Worm (Caenorhabditis elegans) whole organism, L4 larva: ENCODE measurements around the gene msp-38.
A peak's percentile ranks its signal among the peaks of the same experiment; 100 is the strongest.

Source experiments
- F44E2.7 ChIP-seq: fragments of 200-800 bp; sonication (Bioruptor generic); IDR thresholded peaks from 2 replicates; pipeline ENCODE4 v2.1.2; 2022; ENCODE audit warnings: missing genetic modification characterization, missing compliant biosample characterization
- ZK337.2 ChIP-seq: fragments of 200-800 bp; sonication (Bioruptor generic); IDR thresholded peaks from 2 replicates; pipeline ENCODE4 v1.3.6; 2022; ENCODE audit warnings: missing genetic modification reagents, missing genetic modification characterization, missing compliant biosample characterization
- aha-1 ChIP-seq: fragments of 150-350 bp; peaks from one replicate; lab custom pipeline; 2014; ENCODE audit warnings: missing biosample characterization, missing genetic modification characterization
- ama-1 ChIP-seq: fragments of 150-350 bp; optimal IDR thresholded peaks from 2 replicates; lab custom pipeline; 2014; ENCODE audit warnings: inconsistent platforms, mixed read lengths
- ceh-28 ChIP-seq: fragments of 150-350 bp; optimal IDR thresholded peaks from 2 replicates; lab custom pipeline; 2014; ENCODE audit warnings: missing biosample characterization, missing genetic modification reagents, missing genetic modification characterization
- ces-1 ChIP-seq: fragments of 150-350 bp; sonication (generic microtip); optimal IDR thresholded peaks from 4 replicates; lab custom pipeline; 2014; ENCODE audit warnings: missing biosample characterization, missing genetic modification reagents, missing genetic modification characterization
- daf-16 ChIP-seq, 3 experiments: sonication (generic microtip); optimal IDR thresholded peaks; 2 replicates each; lab custom pipeline; 2016 to 2017; ENCODE audit warnings: missing genetic modification characterization in 3 of 3, missing genetic modification reagents in 3 of 3, mild to moderate bottlenecking in 2 of 3, missing compliant biosample characterization in 2 of 3, missing biosample characterization in 1 of 3, moderate library complexity in 1 of 3
- daf-19 ChIP-seq: fragments of 200-800 bp; sonication (Bioruptor generic); conservative IDR thresholded peaks from 2 replicates; pipeline ENCODE4 v1.3.6; 2022; ENCODE audit warnings: missing genetic modification characterization, missing compliant biosample characterization
- dmd-6 ChIP-seq: fragments of 200-800 bp; sonication (Bioruptor generic); IDR thresholded peaks from 2 replicates; pipeline ENCODE4 v1.3.6; 2022; ENCODE audit warnings: missing genetic modification reagents, missing genetic modification characterization, missing compliant biosample characterization
- dpl-1 ChIP-seq: fragments of 150-350 bp; optimal IDR thresholded peaks from 2 replicates; lab custom pipeline; 2014; ENCODE audit warnings: missing biosample characterization, missing genetic modification reagents, missing genetic modification characterization
- dve-1 ChIP-seq: sonication (generic microtip); optimal IDR thresholded peaks from 2 replicates; lab custom pipeline; 2017; ENCODE audit warnings: antibody characterized with exemption, mild to moderate bottlenecking, missing genetic modification characterization, missing compliant biosample characterization; ENCODE audit not compliant: insufficient read depth
- egl-43 ChIP-seq: fragments of 200-800 bp; sonication (Bioruptor generic); IDR thresholded peaks from 2 replicates; pipeline ENCODE4 v1.3.6; 2022; ENCODE audit warnings: missing genetic modification reagents, missing genetic modification characterization, missing compliant biosample characterization
- hlh-11 ChIP-seq: fragments of 200-800 bp; sonication (Bioruptor generic); optimal IDR thresholded peaks from 2 replicates; lab custom pipeline; 2018; ENCODE audit warnings: mild to moderate bottlenecking, missing genetic modification characterization, missing compliant biosample characterization
- hlh-30 ChIP-seq: sonication (generic microtip); optimal IDR thresholded peaks from 2 replicates; lab custom pipeline; 2017; ENCODE audit warnings: antibody characterized with exemption, mild to moderate bottlenecking, missing genetic modification characterization, missing compliant biosample characterization; ENCODE audit not compliant: insufficient read depth
- lin-15B ChIP-seq: fragments of 150-350 bp; sonication (generic microtip); optimal IDR thresholded peaks from 3 replicates; lab custom pipeline; 2014; ENCODE audit warnings: missing biosample characterization, missing genetic modification characterization
- lin-29 ChIP-seq: fragments of 200-800 bp; sonication (Bioruptor generic); IDR thresholded peaks from 2 replicates; pipeline ENCODE4 v1.3.6; 2022; ENCODE audit warnings: missing genetic modification reagents, missing genetic modification characterization, missing compliant biosample characterization
- lin-38 ChIP-seq: fragments of 200-800 bp; sonication (Bioruptor generic); IDR thresholded peaks from 2 replicates; pipeline ENCODE4 v1.3.6; 2022; ENCODE audit warnings: missing genetic modification reagents, missing genetic modification characterization, missing compliant biosample characterization
- lsy-2 ChIP-seq, 2 experiments: fragments of 150-350 bp in 1 of 2; sonication (generic microtip) in 1 of 2; optimal IDR thresholded peaks; 2 replicates each; lab custom pipeline; 2014 to 2017; ENCODE audit warnings: missing biosample characterization in 2 of 2, missing genetic modification characterization in 2 of 2
- mdt-29 ChIP-seq: fragments of 200-800 bp; sonication (Bioruptor generic); IDR thresholded peaks from 2 replicates; pipeline ENCODE4 v1.3.6; 2022; ENCODE audit warnings: missing genetic modification reagents, missing genetic modification characterization, missing compliant biosample characterization
- mep-1 ChIP-seq: fragments of 150-350 bp; sonication (generic microtip); optimal IDR thresholded peaks from 3 replicates; lab custom pipeline; 2014; ENCODE audit warnings: missing biosample characterization, missing genetic modification characterization
- mxl-2 ChIP-seq: fragments of 200-800 bp; sonication (Bioruptor generic); conservative IDR thresholded peaks from 2 replicates; pipeline ENCODE4 v1.3.6; 2022; ENCODE audit warnings: missing genetic modification reagents, missing genetic modification characterization, missing compliant biosample characterization
- mxl-3 ChIP-seq: fragments of 200-800 bp; sonication (Bioruptor generic); optimal IDR thresholded peaks from 2 replicates; lab custom pipeline; 2018; ENCODE audit warnings: mild to moderate bottlenecking, missing genetic modification characterization, missing compliant biosample characterization
- nhr-10 ChIP-seq: fragments of 150-350 bp; optimal IDR thresholded peaks from 2 replicates; lab custom pipeline; 2014; ENCODE audit warnings: missing biosample characterization, missing genetic modification characterization
- nhr-102 ChIP-seq: sonication (generic microtip); optimal IDR thresholded peaks from 2 replicates; lab custom pipeline; 2016; ENCODE audit warnings: mild to moderate bottlenecking, missing genetic modification characterization, moderate library complexity, missing compliant biosample characterization
- nhr-111 ChIP-seq: fragments of 200-800 bp; sonication (Bioruptor generic); optimal IDR thresholded peaks from 2 replicates; lab custom pipeline; 2018; ENCODE audit warnings: mild to moderate bottlenecking, missing genetic modification characterization, missing compliant biosample characterization
- nhr-28 ChIP-seq: fragments of 150-350 bp; optimal IDR thresholded peaks from 2 replicates; lab custom pipeline; 2014; ENCODE audit warnings: missing biosample characterization, missing genetic modification characterization
- nhr-41 ChIP-seq: fragments of 200-800 bp; sonication (Bioruptor generic); IDR thresholded peaks from 2 replicates; pipeline ENCODE4 v1.3.6; 2022; ENCODE audit warnings: missing genetic modification reagents, missing genetic modification characterization, missing compliant biosample characterization
- nhr-6 ChIP-seq: fragments of 150-350 bp; optimal IDR thresholded peaks from 2 replicates; lab custom pipeline; 2014; ENCODE audit warnings: missing biosample characterization, missing genetic modification characterization
- pha-4 ChIP-seq, 2 experiments: fragments of 150-350 bp in 1 of 2; fragments of 200-800 bp in 1 of 2; sonication (Bioruptor generic) in 1 of 2; IDR thresholded peaks in 1 of 2; optimal IDR thresholded peaks in 1 of 2; 2 replicates each; pipeline versions ENCODE4 v1.3.6 to Lab custom; 2014 to 2022; ENCODE audit warnings: missing genetic modification characterization in 2 of 2, missing genetic modification reagents in 2 of 2, missing biosample characterization in 1 of 2, missing compliant biosample characterization in 1 of 2
- php-3 ChIP-seq: fragments of 200-800 bp; sonication (Bioruptor generic); IDR thresholded peaks from 2 replicates; pipeline ENCODE4 v1.3.6; 2022; ENCODE audit warnings: missing genetic modification reagents, missing genetic modification characterization, missing compliant biosample characterization
- pqm-1 ChIP-seq: sonication (generic microtip); optimal IDR thresholded peaks from 2 replicates; lab custom pipeline; 2017; ENCODE audit warnings: missing biosample characterization, missing genetic modification characterization
- rbr-2 ChIP-seq: sonication (generic microtip); optimal IDR thresholded peaks from 2 replicates; lab custom pipeline; 2016; ENCODE audit warnings: missing genotype, missing genetic modification characterization, missing compliant biosample characterization
- snpc-1.2 ChIP-seq: fragments of 200-800 bp; sonication (Bioruptor generic); IDR thresholded peaks from 2 replicates; pipeline ENCODE4 v1.3.6; 2022; ENCODE audit warnings: missing genetic modification reagents, missing genetic modification characterization, missing compliant biosample characterization
- unc-39 ChIP-seq: sonication (generic microtip); optimal IDR thresholded peaks from 2 replicates; lab custom pipeline; 2017; ENCODE audit warnings: missing biosample characterization, missing genetic modification characterization
- unc-62 ChIP-seq, 3 experiments: fragments of 150-350 bp in 1 of 3; sonication (generic microtip); optimal IDR thresholded peaks in 2 of 3; peaks in 1 of 3; 1 replicate in 1 of 3; 2 replicates in 2 of 3; lab custom pipeline; 2014 to 2017; ENCODE audit warnings: missing biosample characterization in 3 of 3, missing genetic modification characterization in 3 of 3, missing genetic modification reagents in 3 of 3, missing genotype in 1 of 3
- ztf-11 ChIP-seq: fragments of 150-350 bp; optimal IDR thresholded peaks from 2 replicates; lab custom pipeline; 2014; ENCODE audit warnings: missing biosample characterization, missing genetic modification characterization

msp-38 gene

ce11 chrIV:10164086-10164485 is 20.5 kb upstream of the msp-38 start:
- TF ChIP-seq lin-38 (GFP tag; lab: Robert Waterston, UW) (peak; percentile 28; the same call in 1 of the 2 replicates), egl-43 (GFP tag; lab: Robert Waterston, UW) (no peak)

ce11 chrIV:10161706-10162105 is 18.2 kb upstream of the msp-38 start, which contains the start of gene pps-1:
Gene pps-1, plus strand, starts transcription at chrIV:10162006.
- TF ChIP-seq mxl-3 (GFP tag; lab: Kevin White, UChicago): no peak
- TF ChIP-seq daf-19 (GFP tag; lab: Robert Waterston, UW): 0 out of 2 replicates have a peak, but pooled peaks have one; percentile 13

DNA sequence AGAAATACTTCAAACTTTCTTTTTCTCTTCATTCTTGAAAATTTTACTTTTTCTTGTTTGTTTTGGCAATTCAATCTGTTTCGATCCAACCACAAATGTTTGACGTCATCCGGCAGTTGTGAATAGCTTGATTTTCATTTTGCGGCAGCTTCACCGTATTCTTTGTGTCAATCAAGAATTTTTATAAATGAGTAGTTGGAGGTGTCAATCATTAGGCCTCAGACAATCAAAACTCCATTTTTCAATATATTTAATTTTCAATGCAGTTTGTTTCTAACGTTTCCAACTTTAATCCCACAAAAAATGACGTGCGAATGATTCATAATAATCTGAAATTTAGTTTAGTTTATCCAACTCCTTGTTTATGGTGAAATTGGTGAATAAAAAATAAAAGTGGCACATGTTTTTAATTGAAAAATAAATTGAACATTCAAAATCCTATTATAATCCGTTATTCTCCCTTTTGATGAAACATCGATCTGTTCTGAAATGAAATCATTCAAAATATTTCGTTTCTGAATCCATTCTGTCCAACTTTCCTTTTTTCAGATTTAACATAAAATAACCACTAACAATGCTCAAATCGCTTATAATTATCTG is 14.0 kb upstream of the msp-38 start, which contains the start of gene ttr-53:
Gene ttr-53 (plus strand): TSS at position 550 of the 600 bp plus-strand sequence.
- no peak for TF ChIP-seq snpc-1.2
- no peak for TF ChIP-seq ZK337.2 (GFP tag; lab: Robert Waterston, UW)
- TF ChIP-seq aha-1: peak; percentile 30
- TF ChIP-seq dmd-6 (GFP tag; lab: Robert Waterston, UW): 0 out of 2 replicates have a peak, but pooled peaks have one; percentile 11

ce11 chrIV:10157034-10157433 is 13.5 kb upstream of the msp-38 start:
- TF ChIP-seq snpc-1.2 (peak; percentile 63; the same call in 1 of the 2 replicates), unc-39 (no peak)

DNA sequence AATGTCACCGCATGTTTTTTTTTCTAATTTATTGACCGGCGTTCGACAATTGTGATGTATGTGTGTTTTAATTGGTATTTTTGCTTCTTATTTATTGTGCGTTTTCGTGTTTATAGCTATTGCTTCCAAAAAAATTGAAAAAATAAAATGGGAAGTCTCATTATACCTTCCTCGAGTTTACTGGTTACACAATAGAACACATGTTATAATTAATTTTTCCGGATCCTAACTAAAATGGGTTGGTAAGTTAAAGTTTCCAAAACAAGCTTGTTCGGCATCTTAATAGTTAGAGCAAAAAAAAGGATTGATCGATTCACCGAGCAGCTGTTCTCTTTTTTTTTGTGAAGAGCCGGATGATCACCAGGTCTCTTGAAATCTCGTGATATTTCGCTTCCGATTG is 11.9 kb upstream of the msp-38 start, which contains the start of gene ttr-54:
Gene ttr-54 (plus strand): TSS at position 301 of the 400 bp plus-strand sequence.
- TF ChIP-seq F44E2.7 (GFP tag; lab: Robert Waterston, UW): no peak
- TF ChIP-seq hlh-30 (tag; lab: Kevin White, UChicago): peak; percentile 10

- peak in 1 of 2 experiments; percentile 95 for TF ChIP-seq unc-62 (GFP tag; optimal IDR thresholded peaks at IDR 0.05 in 1 of 2; lab: Kevin White, UChicago)
- no peak for TF ChIP-seq unc-62 (tag; optimal IDR thresholded peaks at IDR 0.05; lab: Kevin White, UChicago)
- no peak for TF ChIP-seq pha-4 (GFP tag; IDR thresholded peaks at IDR 0.05; lab: Robert Waterston, UW)
- TF ChIP-seq pha-4 (tag; optimal IDR thresholded peaks at IDR 0.05; lab: Kevin White, UChicago): no peak
- no peak for TF ChIP-seq mdt-29 (GFP tag; lab: Robert Waterston, UW)
Observed at ce11 chrIV:10153479-10153878, 9.9 kb upstream of the msp-38 start.

ce11 chrIV:10151439-10151997 is 8.0 kb upstream of the msp-38 start, which contains the start of gene copg-1:
Gene copg-1, plus strand, starts transcription at chrIV:10151947.
- TF ChIP-seq php-3 (GFP tag; lab: Robert Waterston, UW) (no peak), rbr-2 (tag; lab: Kevin White, UChicago) (peak; percentile 19), ama-1 (lab: Kevin White, UChicago) (no peak), nhr-41 (GFP tag; lab: Robert Waterston, UW) (no peak), lsy-2 (tag; optimal IDR thresholded peaks at IDR 0.05; lab: Kevin White, UChicago) (peak in 1 of 2 experiments; percentile 96), lin-29 (GFP tag; lab: Robert Waterston, UW) (no peak), nhr-28 (tag; lab: Kevin White, UChicago) (peak; percentile 28), lin-15B (tag; lab: Kevin White, UChicago) (no peak), pqm-1 (tag; lab: Kevin White, UChicago) (no peak), nhr-10 (tag; lab: Kevin White, UChicago) (no peak), nhr-102 (tag; lab: Kevin White, UChicago) (no peak), mep-1 (tag; lab: Kevin White, UChicago) (peak; percentile 42), ztf-11 (tag; lab: Kevin White, UChicago) (no peak), mxl-2 (no peak), ceh-28 (tag; lab: Kevin White, UChicago) (no peak), nhr-6 (tag; lab: Kevin White, UChicago) (peak; percentile 28), hlh-30 (tag; lab: Kevin White, UChicago) (peak; percentile 80), dpl-1 (GFP tag; lab: Kevin White, UChicago) (peak; percentile 55), mxl-3 (GFP tag; lab: Kevin White, UChicago) (peak; percentile 11), nhr-111 (GFP tag; lab: Kevin White, UChicago) (no peak), daf-16 (GFP tag; optimal IDR thresholded peaks at IDR 0.05; lab: Kevin White, UChicago) (no peak), daf-16 (tag; optimal IDR thresholded peaks at IDR 0.05; lab: Kevin White, UChicago) (no peak), dve-1 (tag; lab: Kevin White, UChicago) (peak; percentile 39), lin-38 (GFP tag; lab: Robert Waterston, UW) (peak; percentile 39; the same call in 1 of the 2 replicates), hlh-11 (tag; lab: Kevin White, UChicago) (peak; percentile 24), ces-1 (GFP tag; lab: Kevin White, UChicago) (peak; percentile 55)
